Worm (Caenorhabditis elegans) whole organism, L3 larva: ENCODE measurements around the gene pat-4.

ENCODE experiments used
- R02D3.7 ChIP-seq: fragments of 150-350 bp; optimal IDR thresholded peaks from 2 replicates; lab custom pipeline; 2014; ENCODE audit warnings: missing biosample characterization, missing genetic modification characterization
- elt-1 ChIP-seq: fragments of 150-350 bp; optimal IDR thresholded peaks from 2 replicates; lab custom pipeline; 2014; ENCODE audit warnings: missing biosample characterization, missing genetic modification characterization
- skn-1 ChIP-seq: fragments of 150-350 bp; optimal IDR thresholded peaks from 2 replicates; lab custom pipeline; 2014; ENCODE audit warnings: missing biosample characterization, missing genetic modification characterization
- snpc-4 ChIP-seq: fragments of 150-350 bp; optimal IDR thresholded peaks from 2 replicates; lab custom pipeline; 2014; ENCODE audit warnings: missing biosample characterization, missing genetic modification characterization
- unc-39 ChIP-seq: sonication (generic microtip); optimal IDR thresholded peaks from 4 replicates; lab custom pipeline; 2017; ENCODE audit warnings: missing biosample characterization, missing genetic modification characterization

DNA sequence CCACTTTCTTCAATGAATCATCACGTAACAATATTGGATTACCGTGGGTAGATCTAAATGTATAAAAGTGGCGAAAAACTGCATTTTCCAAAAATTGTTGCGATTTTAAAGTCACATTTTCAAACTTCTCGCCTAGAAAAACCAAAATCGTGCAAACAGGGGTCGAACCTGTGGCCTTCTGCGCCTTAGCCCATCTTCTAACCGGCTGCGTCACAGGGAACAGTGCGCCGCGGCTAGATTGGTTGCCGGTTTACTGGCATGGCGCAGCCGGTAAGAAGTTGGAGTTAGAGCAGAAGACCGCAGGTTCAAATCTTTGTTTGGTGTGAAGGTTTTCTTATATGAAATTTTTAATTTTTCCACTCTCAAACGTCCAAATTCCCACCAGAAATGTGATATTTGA is 45.5 kb downstream of the pat-4 start:
- TF ChIP-seq unc-39 (tag; lab: Kevin White, UChicago) = no peak
- TF ChIP-seq R02D3.7 (tag; lab: Kevin White, UChicago) = no peak
- no peak for TF ChIP-seq snpc-4 (tag; lab: Kevin White, UChicago)
- TF ChIP-seq skn-1 = no peak
- no peak for TF ChIP-seq elt-1 (tag; lab: Kevin White, UChicago)
